Worm (Caenorhabditis elegans): Measurements from ENCODE around the gene wht-4.

wht-4 gene

ce11 chrII:3267815-3268214 is 10.9 kb upstream of the wht-4 start (continued):
- TF ChIP-seq ceh-82 (tag; optimal IDR thresholded peaks at IDR 0.05) (no peak), unc-130 (GFP tag; optimal IDR thresholded peaks at IDR 0.05) (no peak), lir-3 (tag; optimal IDR thresholded peaks at IDR 0.05) (no peak), duxl-1 (tag; optimal IDR thresholded peaks at IDR 0.05; ENCODE audit: poor library complexity) (peak; percentile 61), ceh-32 (tag; optimal IDR thresholded peaks at IDR 0.05; ENCODE audit: poor library complexity) (no peak), cey-2 (tag; optimal IDR thresholded peaks at IDR 0.05; ENCODE audit: borderline replicate concordance, insufficient read depth) (no peak), madf-5 (GFP tag; IDR thresholded peaks at IDR 0.05) (peak in 1 of 2 experiments; percentile 55; a peak in 1 of 4 replicates), hmg-1.1 (GFP tag; IDR thresholded peaks at IDR 0.05) (0 out of 2 replicates have a peak, but pooled peaks have one; percentile 10), ZK337.2 (GFP tag; IDR thresholded peaks at IDR 0.05) (no peak), attf-4 (tag; optimal IDR thresholded peaks at IDR 0.05) (no peak), dpl-1 (GFP tag; optimal IDR thresholded peaks at IDR 0.05) (no peak), T26A8.4 (GFP tag; IDR thresholded peaks at IDR 0.05) (0 out of 2 replicates have a peak, but pooled peaks have one; percentile 26), ces-1 (GFP tag; optimal IDR thresholded peaks at IDR 0.05) (no peak), nhr-77 (tag; optimal IDR thresholded peaks at IDR 0.05) (no peak), egl-43 (GFP tag; IDR thresholded peaks at IDR 0.05) (0 out of 2 replicates have a peak, but pooled peaks have one; percentile 61), aha-1 (tag) (no peak), daf-16 (GFP tag; optimal IDR thresholded peaks at IDR 0.05) (peak in 1 of 2 experiments; percentile 21), daf-16 (tag; optimal IDR thresholded peaks at IDR 0.05) (no peak), F26F4.8 (GFP tag; conservative IDR thresholded peaks at IDR 0.05) (no peak), mxl-3 (GFP tag; optimal IDR thresholded peaks at IDR 0.05) (no peak), nhr-25 (tag; optimal IDR thresholded peaks at IDR 0.05; ENCODE audit: borderline replicate concordance, insufficient read depth) (no peak), dmd-6 (GFP tag; IDR thresholded peaks at IDR 0.05) (peak; percentile 28; the same call in 1 of the 2 replicates), ztf-11 (tag; optimal IDR thresholded peaks at IDR 0.05) (no peak), mes-2 (tag; optimal IDR thresholded peaks at IDR 0.05; ENCODE audit: poor library complexity, severe bottlenecking) (peak; percentile 55), set-16 (GFP tag; IDR thresholded peaks at IDR 0.05) (no peak), hlh-11 (tag; optimal IDR thresholded peaks at IDR 0.05) (no peak), fos-1 (tag; optimal IDR thresholded peaks at IDR 0.05) (no peak), Y5F2A.4 (GFP tag; optimal IDR thresholded peaks at IDR 0.05) (no peak), mxl-2 (GFP tag; conservative IDR thresholded peaks at IDR 0.05) (no peak), dmd-8 (GFP tag; IDR thresholded peaks at IDR 0.05) (0 out of 2 replicates have a peak, but pooled peaks have one; percentile 45), nhr-28 (tag; optimal IDR thresholded peaks at IDR 0.05) (no peak), egl-27 (tag; optimal IDR thresholded peaks at IDR 0.05) (no peak), Y105C5A.15 (GFP tag; IDR thresholded peaks at IDR 0.05) (no peak), ztf-7 (tag; optimal IDR thresholded peaks at IDR 0.05) (no peak), mdl-1 (tag; optimal IDR thresholded peaks at IDR 0.05) (no peak), nhr-6 (tag; optimal IDR thresholded peaks at IDR 0.05) (no peak)

- TF ChIP-seq madf-9 (GFP tag; conservative IDR thresholded peaks at IDR 0.05) (no peak), pqm-1 (tag; optimal IDR thresholded peaks at IDR 0.05) (no peak), hlh-30 (tag; optimal IDR thresholded peaks at IDR 0.05; ENCODE audit: insufficient read depth) (peak; percentile 39), nhr-77 (tag; optimal IDR thresholded peaks at IDR 0.05) (no peak), lin-39 (tag; optimal IDR thresholded peaks at IDR 0.05) (no peak)
These were observed 8.1 kb upstream of the wht-4 start for ce11 chrII:3270598-3270997.

ce11 chrII:3274923-3275322 is 3.8 kb upstream of the wht-4 start, which contains the start of gene F02E11.3:
Gene F02E11.3, minus strand, starts transcription at chrII:3275023.
- TF ChIP-seq hlh-11 (tag; optimal IDR thresholded peaks at IDR 0.05) (no peak), rbr-2 (tag; optimal IDR thresholded peaks at IDR 0.05) (no peak), hlh-30 (tag; optimal IDR thresholded peaks at IDR 0.05; ENCODE audit: insufficient read depth) (no peak), mxl-3 (GFP tag; optimal IDR thresholded peaks at IDR 0.05) (no peak), aha-1 (tag) (peak; percentile 58), unc-130 (GFP tag; optimal IDR thresholded peaks at IDR 0.05) (no peak), set-16 (GFP tag; IDR thresholded peaks at IDR 0.05) (peak; percentile 45; the same call in 1 of the 2 replicates)

All from whole organism, L4 larva.